Fruit fly (Drosophila melanogaster): Measurements from ENCODE around the gene CG31688.
"Not testable (repeated sequence)": the region's sequence is repeated elsewhere in the genome, so short reads cannot be mapped to it uniquely, and the experiment has no call there.

- not testable (repeated sequence) for TF ChIP-seq Hr78 (GFP tag; optimal IDR thresholded peaks at IDR 0.05); HLH106 (tag; optimal IDR thresholded peaks at IDR 0.05); dmrt93B (GFP tag; optimal IDR thresholded peaks at IDR 0.05); Myc (optimal IDR thresholded peaks at IDR 0.05); GATAd (GFP tag; optimal IDR thresholded peaks at IDR 0.05); OdsH (GFP tag; optimal IDR thresholded peaks at IDR 0.05); brk (GFP tag; optimal IDR thresholded peaks at IDR 0.05); Jra (GFP tag; optimal IDR thresholded peaks at IDR 0.05)
Observed at dm6 chr2L:20458975-20459374, 33.0 kb downstream of the CG31688 start, which contains the start of the genes CG18858 and Cdc23.

All from whole organism, wandering third instar larva.